Fruit fly (Drosophila melanogaster): ENCODE measurements around the gene Prp18.

- TF ChIP-seq psq (optimal IDR thresholded peaks at IDR 0.05): no peak
- no peak for TF ChIP-seq insv (optimal IDR thresholded peaks at IDR 0.05)
- no peak for TF ChIP-seq Myc (optimal IDR thresholded peaks at IDR 0.05)
- TF ChIP-seq ttk (optimal IDR thresholded peaks at IDR 0.05): no peak
- TF ChIP-seq h (optimal IDR thresholded peaks at IDR 0.05): no peak
Measured at dm6 chr3R:19033238-19033637, 2.2 kb upstream of the Prp18 start, which contains the start of gene CG6026.

Data from Kc167 (cell line).